Worm (Caenorhabditis elegans) whole organism, mixed stage, embryonic: ENCODE data around the gene ife-2.
A peak's percentile ranks its signal among the peaks of the same experiment; 100 is the strongest.

Source experiments
- M03D4.4 ChIP-seq: sonication (generic microtip); optimal IDR thresholded peaks from 2 replicates; lab custom pipeline; 2017; ENCODE audit warnings: mild to moderate bottlenecking, missing genetic modification characterization, missing compliant biosample characterization
- bed-3 ChIP-seq: fragments of 200-800 bp; sonication (Bioruptor generic); optimal IDR thresholded peaks from 3 replicates; lab custom pipeline; 2018; ENCODE audit warnings: mild to moderate bottlenecking, missing genetic modification characterization, moderate library complexity, missing compliant biosample characterization
- blmp-1 ChIP-seq: fragments of 150-350 bp; optimal IDR thresholded peaks from 2 replicates; lab custom pipeline; 2014; ENCODE audit warnings: missing biosample characterization, missing genetic modification characterization
- ceh-43 ChIP-seq: fragments of 200-800 bp; sonication (Bioruptor generic); optimal IDR thresholded peaks from 2 replicates; lab custom pipeline; 2018; ENCODE audit warnings: mild to moderate bottlenecking, missing genetic modification characterization, moderate library complexity, missing compliant biosample characterization
- ceh-83 ChIP-seq: fragments of 200-800 bp; sonication (Bioruptor generic); optimal IDR thresholded peaks from 2 replicates; lab custom pipeline; 2018; ENCODE audit warnings: mild to moderate bottlenecking, missing genetic modification characterization, missing compliant biosample characterization
- ces-1 ChIP-seq: fragments of 150-350 bp; optimal IDR thresholded peaks from 2 replicates; lab custom pipeline; 2014; ENCODE audit warnings: missing biosample characterization, missing genetic modification reagents, missing genetic modification characterization
- elt-1 ChIP-seq: sonication (generic microtip); optimal IDR thresholded peaks from 2 replicates; lab custom pipeline; 2017; ENCODE audit warnings: missing genetic modification characterization, mild to moderate bottlenecking, missing compliant biosample characterization, antibody characterized with exemption, moderate library complexity, borderline replicate concordance; ENCODE audit not compliant: insufficient read depth
- elt-3 ChIP-seq: fragments of 150-350 bp; optimal IDR thresholded peaks from 2 replicates; lab custom pipeline; 2014; ENCODE audit warnings: missing biosample characterization, missing genetic modification characterization
- flh-1 ChIP-seq: fragments of 200-800 bp; sonication (Bioruptor generic); optimal IDR thresholded peaks from 2 replicates; lab custom pipeline; 2018; ENCODE audit warnings: mild to moderate bottlenecking, missing genetic modification characterization, moderate library complexity, missing compliant biosample characterization
- ham-2 ChIP-seq: fragments of 200-800 bp; sonication (Bioruptor generic); optimal IDR thresholded peaks from 2 replicates; lab custom pipeline; 2018; ENCODE audit warnings: mild to moderate bottlenecking, missing genetic modification characterization, missing compliant biosample characterization
- hlh-1 ChIP-seq: fragments of 150-350 bp; optimal IDR thresholded peaks from 2 replicates; lab custom pipeline; 2014; ENCODE audit warnings: missing biosample characterization, missing genetic modification reagents, missing genetic modification characterization
- lin-13 ChIP-seq: fragments of 150-350 bp; optimal IDR thresholded peaks from 2 replicates; lab custom pipeline; 2014; ENCODE audit warnings: missing biosample characterization, missing genetic modification characterization
- lin-32 ChIP-seq: fragments of 200-800 bp; sonication (Bioruptor generic); optimal IDR thresholded peaks from 2 replicates; lab custom pipeline; 2018; ENCODE audit warnings: mild to moderate bottlenecking, missing genetic modification characterization, missing compliant biosample characterization
- lsy-2 ChIP-seq: fragments of 150-350 bp; optimal IDR thresholded peaks from 2 replicates; lab custom pipeline; 2014; ENCODE audit warnings: missing biosample characterization, missing genetic modification characterization
- mab-5 ChIP-seq: fragments of 150-350 bp; optimal IDR thresholded peaks from 2 replicates; lab custom pipeline; 2014; ENCODE audit warnings: missing biosample characterization, missing genetic modification characterization
- mep-1 ChIP-seq: fragments of 150-350 bp; optimal IDR thresholded peaks from 2 replicates; lab custom pipeline; 2017; ENCODE audit warnings: missing biosample characterization, missing genetic modification reagents, missing genetic modification characterization, inconsistent platforms
- mls-2 ChIP-seq: sonication (generic microtip); optimal IDR thresholded peaks from 2 replicates; lab custom pipeline; 2016; ENCODE audit warnings: mild to moderate bottlenecking, missing genetic modification characterization, moderate library complexity, missing compliant biosample characterization
- nhr-2 ChIP-seq: fragments of 150-350 bp; optimal IDR thresholded peaks from 2 replicates; lab custom pipeline; 2014; ENCODE audit warnings: missing biosample characterization, missing genetic modification characterization
- nhr-76 ChIP-seq: sonication (generic microtip); optimal IDR thresholded peaks from 2 replicates; lab custom pipeline; 2017; ENCODE audit warnings: missing biosample characterization, missing genetic modification characterization
- pha-4 ChIP-seq: fragments of 150-350 bp; optimal IDR thresholded peaks from 2 replicates; lab custom pipeline; 2018; ENCODE audit warnings: missing biosample characterization, missing genetic modification reagents, missing genetic modification characterization
- sem-2 ChIP-seq: fragments of 200-800 bp; sonication (Bioruptor generic); optimal IDR thresholded peaks from 2 replicates; lab custom pipeline; 2018; ENCODE audit warnings: mild to moderate bottlenecking, missing genetic modification characterization, missing compliant biosample characterization
- snpc-4 ChIP-seq: fragments of 150-350 bp; optimal IDR thresholded peaks from 2 replicates; lab custom pipeline; 2014; ENCODE audit warnings: missing biosample characterization, missing genetic modification characterization
- tbx-8 ChIP-seq: fragments of 200-800 bp; sonication (Bioruptor generic); optimal IDR thresholded peaks from 2 replicates; lab custom pipeline; 2018; ENCODE audit warnings: mild to moderate bottlenecking, missing genetic modification characterization, moderate library complexity, missing compliant biosample characterization
- unc-120 ChIP-seq: sonication (generic microtip); optimal IDR thresholded peaks from 2 replicates; lab custom pipeline; 2017; ENCODE audit warnings: missing genetic modification characterization, missing compliant biosample characterization; ENCODE audit not compliant: poor library complexity, severe bottlenecking
- unc-39 ChIP-seq: fragments of 150-350 bp; optimal IDR thresholded peaks from 2 replicates; lab custom pipeline; 2014; ENCODE audit warnings: missing biosample characterization, missing genetic modification characterization
- unc-62 ChIP-seq: fragments of 150-350 bp; optimal IDR thresholded peaks from 2 replicates; lab custom pipeline; 2014; ENCODE audit warnings: missing biosample characterization, missing genetic modification reagents, missing genetic modification characterization
- zip-8 ChIP-seq: fragments of 150-350 bp; optimal IDR thresholded peaks from 2 replicates; lab custom pipeline; 2014; ENCODE audit warnings: missing biosample characterization, missing genetic modification characterization
- ztf-11 ChIP-seq: fragments of 150-350 bp; optimal IDR thresholded peaks from 2 replicates; lab custom pipeline; 2014; ENCODE audit warnings: missing biosample characterization, missing genetic modification characterization

The ife-2 gene

DNA sequence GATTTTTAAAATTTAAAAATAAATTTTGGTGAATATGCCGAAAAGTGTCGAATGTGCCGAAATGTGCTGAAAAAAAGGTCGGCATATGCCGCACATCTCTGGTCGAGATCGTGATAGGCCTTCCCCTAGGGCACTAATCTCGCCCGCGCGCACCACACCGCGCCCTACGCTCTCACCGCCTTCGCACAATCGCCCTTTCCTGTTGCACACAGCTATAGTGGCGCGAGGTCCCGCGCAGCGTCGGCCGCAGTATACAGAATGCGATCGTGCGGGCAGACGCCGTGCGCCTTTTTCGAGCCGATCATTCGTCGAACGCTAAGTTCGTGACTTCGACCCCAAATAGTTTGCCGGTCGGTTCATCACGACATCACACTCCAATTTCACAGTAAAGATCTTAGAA, 17.0 kb upstream of the ife-2 start:
- no peak for TF ChIP-seq elt-3
- no peak for TF ChIP-seq hlh-1 (tag; lab: Kevin White, UChicago)
- TF ChIP-seq tbx-8 (GFP tag; lab: Kevin White, UChicago), result no peak
- TF ChIP-seq bed-3 (GFP tag; lab: Kevin White, UChicago), result no peak
- TF ChIP-seq elt-1 (tag; lab: Kevin White, UChicago), result no peak
- no peak for TF ChIP-seq mep-1 (tag; lab: Kevin White, UChicago)
- no peak for TF ChIP-seq zip-8 (tag; lab: Kevin White, UChicago)
- TF ChIP-seq flh-1 (GFP tag; lab: Kevin White, UChicago), result no peak
- TF ChIP-seq lsy-2 (tag; lab: Kevin White, UChicago), result no peak
- no peak for TF ChIP-seq pha-4
- TF ChIP-seq ztf-11 (tag; lab: Kevin White, UChicago), result no peak
- no peak for TF ChIP-seq unc-62 (GFP tag; lab: Kevin White, UChicago)
- TF ChIP-seq mab-5 (tag; lab: Kevin White, UChicago), result no peak
- no peak for TF ChIP-seq lin-13

DNA sequence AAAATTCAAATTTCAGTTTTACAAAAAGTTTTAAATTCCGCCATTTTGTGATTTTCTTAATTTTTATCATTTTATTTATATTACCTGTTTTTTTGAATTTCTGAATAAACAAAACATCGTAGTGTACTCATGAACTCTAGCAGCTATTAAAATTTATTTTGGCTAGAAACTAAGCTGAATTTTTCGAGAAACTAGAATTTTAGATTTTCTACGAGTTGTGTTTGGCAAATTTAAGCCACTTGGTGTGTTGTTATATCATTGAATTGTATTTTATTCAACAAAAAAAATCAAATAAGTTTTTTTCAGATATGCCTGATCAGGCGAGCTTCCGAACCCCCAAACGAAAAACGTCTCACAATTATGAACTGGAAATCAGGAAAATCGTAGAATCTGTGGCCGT, 14.8 kb upstream of the ife-2 start, which contains the start of gene R04A9.6:
TSS of gene R04A9.6 (plus strand) at position 301 of the 400 bp plus-strand sequence.
- TF ChIP-seq hlh-1 (tag; lab: Kevin White, UChicago) (no peak), mls-2 (tag; lab: Kevin White, UChicago) (no peak), blmp-1 (no peak)

DNA sequence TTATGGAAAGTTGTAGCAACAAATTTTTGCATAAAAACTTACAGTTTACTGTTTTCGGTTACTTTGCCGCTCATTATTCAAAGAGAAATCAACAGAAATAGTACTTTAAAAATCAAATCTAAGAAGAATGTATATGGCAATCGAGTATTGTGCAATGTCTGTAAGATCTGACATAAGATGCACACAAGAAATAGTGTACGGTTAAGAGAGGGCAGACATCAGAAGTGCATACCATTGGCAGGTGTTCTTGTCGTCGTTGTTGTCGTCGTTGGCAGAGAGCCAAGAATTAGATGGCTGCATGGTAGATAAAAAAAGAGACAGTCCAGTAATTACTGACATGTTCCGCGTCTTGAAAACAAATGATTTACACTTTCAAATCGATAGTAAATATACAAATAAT, 12.2 kb upstream of the ife-2 start, which contains the start of gene R04A9.7:
TSS of gene R04A9.7 (minus strand) at position 184 of the 400 bp plus-strand sequence.
- TF ChIP-seq nhr-2 (tag; lab: Kevin White, UChicago), result peak; percentile 94
- TF ChIP-seq unc-62 (GFP tag; lab: Kevin White, UChicago), result no peak

DNA sequence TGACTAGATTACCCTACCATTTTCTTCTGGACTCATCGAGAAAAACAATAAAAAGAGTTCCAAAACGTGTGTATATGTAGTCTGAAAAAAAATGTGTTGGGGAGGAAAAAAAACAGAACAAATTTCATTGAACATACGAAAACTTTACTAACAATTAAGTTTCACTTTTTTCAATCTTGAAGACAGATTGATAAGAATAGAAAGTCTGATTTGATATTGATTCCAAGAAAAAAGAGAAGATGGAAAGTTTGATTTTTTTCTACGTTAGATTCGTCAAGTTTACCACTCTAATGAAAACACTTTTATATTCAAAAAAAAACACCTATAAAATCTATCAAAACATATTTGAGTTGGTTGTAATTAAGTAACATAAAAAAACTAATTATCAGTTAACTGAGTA, 8.0 kb upstream of the ife-2 start, which contains the start of gene R04A9.9:
TSS of gene R04A9.9 (minus strand) at position 101 of the 400 bp plus-strand sequence.
- TF ChIP-seq lin-32 (GFP tag; lab: Kevin White, UChicago) (no peak), lsy-2 (tag; lab: Kevin White, UChicago) (no peak), unc-39 (tag; lab: Kevin White, UChicago) (no peak), nhr-76 (no peak), snpc-4 (tag; lab: Kevin White, UChicago) (no peak), ceh-43 (GFP tag; lab: Kevin White, UChicago) (no peak), lin-13 (no peak), mls-2 (tag; lab: Kevin White, UChicago) (no peak), ceh-83 (GFP tag; lab: Kevin White, UChicago) (no peak), tbx-8 (GFP tag; lab: Kevin White, UChicago) (no peak)

DNA sequence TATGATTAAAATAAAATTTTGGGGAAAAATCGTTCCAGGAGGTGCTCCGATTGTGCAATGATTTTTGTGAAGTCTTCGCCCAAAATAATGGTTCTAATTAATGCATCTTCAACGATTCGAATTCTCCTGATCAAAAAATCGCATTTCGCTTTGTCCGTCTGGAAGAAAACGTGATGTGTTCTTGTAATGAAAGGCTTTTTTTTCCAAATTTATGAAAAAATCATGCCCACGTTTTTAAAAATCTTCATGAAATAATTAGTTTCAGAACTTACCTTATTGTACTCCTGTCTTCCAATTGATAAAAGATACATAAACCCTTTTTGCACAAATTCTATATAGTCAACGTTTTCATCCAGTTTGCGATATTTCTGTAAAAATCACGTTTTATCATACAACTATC, 7.1 kb upstream of the ife-2 start:
- no peak for TF ChIP-seq unc-120 (tag; lab: Kevin White, UChicago)
- no peak for TF ChIP-seq ham-2 (GFP tag; lab: Kevin White, UChicago)
- no peak for TF ChIP-seq unc-39 (tag; lab: Kevin White, UChicago)
- TF ChIP-seq zip-8 (tag; lab: Kevin White, UChicago), result no peak
- no peak for TF ChIP-seq M03D4.4 (tag; lab: Kevin White, UChicago)
- no peak for TF ChIP-seq ces-1 (GFP tag; lab: Kevin White, UChicago)
- TF ChIP-seq tbx-8 (GFP tag; lab: Kevin White, UChicago), result no peak
- no peak for TF ChIP-seq snpc-4 (tag; lab: Kevin White, UChicago)
- TF ChIP-seq, all 35 proteins: peak for 0

DNA sequence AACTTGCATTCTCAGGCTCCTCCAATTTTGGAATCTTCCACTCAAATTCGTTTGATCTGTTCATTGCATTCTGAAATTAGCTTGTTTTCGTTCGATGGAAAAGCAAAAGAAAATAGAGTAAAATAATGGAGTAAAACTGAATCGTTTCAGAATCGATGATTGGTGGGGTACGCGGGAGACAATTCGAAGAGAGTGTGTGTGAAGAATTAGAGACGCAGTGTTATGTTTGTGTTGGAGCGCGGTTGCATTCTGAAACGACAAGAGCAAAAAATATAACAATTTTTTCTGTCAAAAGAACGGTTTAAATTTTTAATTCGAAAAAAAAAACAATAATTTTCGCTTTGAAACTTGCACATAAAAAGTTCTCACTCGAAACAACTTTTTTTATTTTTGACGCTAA, 6.2 kb upstream of the ife-2 start, which contains the start of gene ceh-93:
TSS of gene ceh-93 (minus strand) at position 70 of the 400 bp plus-strand sequence.
- TF ChIP-seq ces-1 (GFP tag; lab: Kevin White, UChicago) (peak; percentile 44), blmp-1 (no peak)

DNA sequence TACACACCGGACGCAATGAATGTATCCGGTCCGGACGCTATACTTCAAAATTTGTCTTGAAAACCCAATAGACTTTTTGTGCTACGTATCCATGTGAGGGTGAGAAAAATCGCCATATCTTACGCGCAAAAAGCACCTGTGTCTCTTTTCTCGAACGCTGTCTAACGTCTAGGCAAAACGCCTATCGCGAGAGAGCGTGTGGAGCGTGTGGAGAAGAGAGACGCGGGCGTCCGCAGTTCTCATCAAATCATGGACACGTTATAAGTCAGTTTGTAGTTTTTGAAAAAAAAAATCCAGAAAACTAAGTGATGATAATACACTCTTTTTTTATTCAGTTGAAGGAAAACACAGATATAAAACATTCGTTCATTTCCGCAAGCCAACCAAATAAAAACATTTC, 1.5 kb downstream of the ife-2 start:
- TF ChIP-seq zip-8 (tag; lab: Kevin White, UChicago), result no peak
- TF ChIP-seq mab-5 (tag; lab: Kevin White, UChicago), result no peak
- TF ChIP-seq flh-1 (GFP tag; lab: Kevin White, UChicago), result no peak
- TF ChIP-seq pha-4, result no peak
- no peak for TF ChIP-seq elt-3
- TF ChIP-seq sem-2 (GFP tag; lab: Kevin White, UChicago), result no peak
- TF ChIP-seq ztf-11 (tag; lab: Kevin White, UChicago), result no peak
- TF ChIP-seq ceh-43 (GFP tag; lab: Kevin White, UChicago), result no peak
- TF ChIP-seq, all 35 proteins: peak for 0
